Worm (Caenorhabditis elegans) whole organism, L2 larva: ENCODE data around the gene raga-1.

Experiments
- C34F6.9 ChIP-seq: fragments of 150-350 bp; optimal IDR thresholded peaks from 2 replicates; lab custom pipeline; 2014; ENCODE audit warnings: missing biosample characterization, missing genetic modification characterization
- F13H6.1 ChIP-seq: sonication (generic microtip); optimal IDR thresholded peaks from 2 replicates; lab custom pipeline; 2016; ENCODE audit warnings: missing genetic modification characterization, missing compliant biosample characterization
- Y55F3AM.14 ChIP-seq: fragments of 200-800 bp; sonication (Bioruptor generic); optimal IDR thresholded peaks from 2 replicates; lab custom pipeline; 2018; ENCODE audit warnings: mild to moderate bottlenecking, missing genetic modification characterization, missing compliant biosample characterization
- alr-1 ChIP-seq: fragments of 150-350 bp; optimal IDR thresholded peaks from 2 replicates; lab custom pipeline; 2014; ENCODE audit warnings: missing biosample characterization, missing genetic modification characterization
- ama-1 ChIP-seq: fragments of 150-350 bp; optimal IDR thresholded peaks from 2 replicates; lab custom pipeline; 2018; ENCODE audit warnings: inconsistent platforms
- blmp-1 ChIP-seq: sonication (generic microtip); optimal IDR thresholded peaks from 2 replicates; lab custom pipeline; 2017; ENCODE audit warnings: missing genetic modification characterization, mild to moderate bottlenecking, missing compliant biosample characterization, antibody characterized with exemption, moderate library complexity; ENCODE audit not compliant: insufficient read depth
- ceh-16 ChIP-seq: fragments of 150-350 bp; optimal IDR thresholded peaks from 2 replicates; lab custom pipeline; 2014; ENCODE audit warnings: missing biosample characterization, missing genetic modification characterization
- fos-1 ChIP-seq: fragments of 150-350 bp; optimal IDR thresholded peaks from 2 replicates; lab custom pipeline; 2014; ENCODE audit warnings: missing biosample characterization, missing genetic modification characterization
- gmeb-1 ChIP-seq: fragments of 150-350 bp; optimal IDR thresholded peaks from 2 replicates; lab custom pipeline; 2014; ENCODE audit warnings: missing biosample characterization, missing genetic modification characterization
- lin-39 ChIP-seq: fragments of 150-350 bp; optimal IDR thresholded peaks from 2 replicates; lab custom pipeline; 2014; ENCODE audit warnings: missing biosample characterization, missing genetic modification reagents, missing genetic modification characterization
- lsy-2 ChIP-seq, 2 experiments: fragments of 150-350 bp in 1 of 2; sonication (generic microtip) in 1 of 2; optimal IDR thresholded peaks; 2 replicates each; lab custom pipeline; 2014 to 2017; ENCODE audit warnings: missing biosample characterization in 2 of 2, missing genetic modification characterization in 2 of 2
- mbf-1 ChIP-seq: sonication (generic microtip); optimal IDR thresholded peaks from 2 replicates; lab custom pipeline; 2017; ENCODE audit warnings: missing biosample characterization, missing genetic modification characterization
- mdl-1 ChIP-seq, 2 experiments: fragments of 150-350 bp in 1 of 2; sonication (generic microtip) in 1 of 2; optimal IDR thresholded peaks; 2 replicates each; lab custom pipeline; 2017; ENCODE audit warnings: missing biosample characterization in 2 of 2, missing genetic modification characterization in 2 of 2
- nhr-10 ChIP-seq: sonication (generic microtip); optimal IDR thresholded peaks from 2 replicates; lab custom pipeline; 2017; ENCODE audit warnings: missing biosample characterization, missing genetic modification characterization
- nhr-11 ChIP-seq: fragments of 150-350 bp; optimal IDR thresholded peaks from 2 replicates; lab custom pipeline; 2014; ENCODE audit warnings: missing biosample characterization, missing genetic modification characterization
- nhr-129 ChIP-seq: fragments of 150-350 bp; optimal IDR thresholded peaks from 2 replicates; lab custom pipeline; 2014; ENCODE audit warnings: missing biosample characterization, missing genetic modification characterization
- nhr-21 ChIP-seq: fragments of 150-350 bp; optimal IDR thresholded peaks from 2 replicates; lab custom pipeline; 2014; ENCODE audit warnings: missing biosample characterization, missing genetic modification characterization
- nhr-23 ChIP-seq: fragments of 150-350 bp; optimal IDR thresholded peaks from 2 replicates; lab custom pipeline; 2014; ENCODE audit warnings: missing biosample characterization, missing genetic modification reagents, missing genetic modification characterization
- nhr-237 ChIP-seq: fragments of 150-350 bp; optimal IDR thresholded peaks from 2 replicates; lab custom pipeline; 2014; ENCODE audit warnings: missing biosample characterization, missing genetic modification characterization
- nhr-25 ChIP-seq: fragments of 150-350 bp; sonication (generic microtip); optimal IDR thresholded peaks from 3 replicates; lab custom pipeline; 2014; ENCODE audit warnings: missing biosample characterization, missing genetic modification characterization
- nhr-77 ChIP-seq: fragments of 150-350 bp; optimal IDR thresholded peaks from 2 replicates; lab custom pipeline; 2014; ENCODE audit warnings: missing biosample characterization, missing genetic modification characterization
- peb-1 ChIP-seq: fragments of 150-350 bp; optimal IDR thresholded peaks from 2 replicates; lab custom pipeline; 2014; ENCODE audit warnings: missing biosample characterization, missing genetic modification characterization
- sem-4 ChIP-seq: fragments of 150-350 bp; optimal IDR thresholded peaks from 2 replicates; lab custom pipeline; 2014; ENCODE audit warnings: missing biosample characterization, missing genetic modification reagents, missing genetic modification characterization
- sma-3 ChIP-seq: sonication (generic microtip); optimal IDR thresholded peaks from 2 replicates; lab custom pipeline; 2016; ENCODE audit warnings: missing genetic modification reagents, missing genetic modification characterization, missing compliant biosample characterization
- sma-9 ChIP-seq, 2 experiments: fragments of 150-350 bp in 1 of 2; sonication (generic microtip) in 1 of 2; optimal IDR thresholded peaks; 2 replicates each; lab custom pipeline; 2014 to 2016; ENCODE audit warnings: missing genetic modification characterization in 2 of 2, mild to moderate bottlenecking in 1 of 2, missing biosample characterization in 1 of 2, missing compliant biosample characterization in 1 of 2, missing genetic modification reagents in 1 of 2, moderate library complexity in 1 of 2
- unc-39 ChIP-seq: fragments of 150-350 bp; optimal IDR thresholded peaks from 2 replicates; lab custom pipeline; 2014; ENCODE audit warnings: missing biosample characterization, missing genetic modification characterization
- unc-55 ChIP-seq: fragments of 150-350 bp; sonication (generic microtip); optimal IDR thresholded peaks from 3 replicates; lab custom pipeline; 2014; ENCODE audit warnings: missing biosample characterization, missing genetic modification reagents, missing genetic modification characterization
- zag-1 ChIP-seq: fragments of 150-350 bp; optimal IDR thresholded peaks from 2 replicates; lab custom pipeline; 2014; ENCODE audit warnings: missing biosample characterization, missing genetic modification characterization
- ztf-11 ChIP-seq: sonication (generic microtip); optimal IDR thresholded peaks from 2 replicates; lab custom pipeline; 2017; ENCODE audit warnings: missing biosample characterization, missing genetic modification characterization
- ztf-4 ChIP-seq: fragments of 150-350 bp; optimal IDR thresholded peaks from 2 replicates; lab custom pipeline; 2014; ENCODE audit warnings: missing biosample characterization, missing genetic modification characterization

raga-1 gene

ce11 chrII:11297217-11297738, 3.9 kb upstream of the raga-1 start, which contains the start of gene saps-1:
saps-1 (plus strand) TSS chrII:11297688.
- TF ChIP-seq lsy-2 (tag; optimal IDR thresholded peaks at IDR 0.05; lab: Kevin White, UChicago) (peak in 1 of 2 experiments; percentile 36), F13H6.1 (no peak), gmeb-1 (tag; lab: Kevin White, UChicago) (peak; percentile 35), C34F6.9 (tag; lab: Kevin White, UChicago) (peak; percentile 10), nhr-129 (tag; lab: Kevin White, UChicago) (peak; percentile 25), sem-4 (tag; lab: Kevin White, UChicago) (no peak), unc-55 (peak; percentile 25), nhr-11 (no peak), fos-1 (peak; percentile 31), nhr-77 (tag; lab: Kevin White, UChicago) (no peak), ztf-4 (tag; lab: Kevin White, UChicago) (no peak)

ce11 chrII:11302591-11302990, 1.4 kb downstream of the raga-1 start, which contains the start of gene samp-1:
samp-1 (plus strand) TSS chrII:11302891.
- TF ChIP-seq nhr-21 (tag; lab: Kevin White, UChicago) (no peak), gmeb-1 (tag; lab: Kevin White, UChicago) (no peak), ceh-16 (tag; lab: Kevin White, UChicago) (no peak)

ce11 chrII:11305627-11306449, 4.7 kb downstream of the raga-1 start, which contains the start of gene rsf-1:
rsf-1 (plus strand) TSS chrII:11306399.
- TF ChIP-seq lsy-2 (tag; optimal IDR thresholded peaks at IDR 0.05; lab: Kevin White, UChicago) (peak in 1 of 2 experiments; percentile 25), nhr-23 (tag; lab: Kevin White, UChicago) (no peak), ztf-11 (no peak), lin-39 (tag; lab: Kevin White, UChicago) (no peak), sma-9 (GFP tag; optimal IDR thresholded peaks at IDR 0.05; lab: Kevin White, UChicago) (peak; percentile 30), sma-9 (tag; optimal IDR thresholded peaks at IDR 0.05; lab: Kevin White, UChicago) (no peak), nhr-129 (tag; lab: Kevin White, UChicago) (peak; percentile 32), nhr-10 (no peak), ceh-16 (tag; lab: Kevin White, UChicago) (no peak), unc-55 (peak; percentile 39), F13H6.1 (peak; percentile 58), mdl-1 (tag; optimal IDR thresholded peaks at IDR 0.05; lab: Kevin White, UChicago) (peak in 1 of 2 experiments; percentile 7), sem-4 (tag; lab: Kevin White, UChicago) (no peak), Y55F3AM.14 (no peak), C34F6.9 (tag; lab: Kevin White, UChicago) (peak; percentile 41)

- TF ChIP-seq nhr-21 (tag; lab: Kevin White, UChicago) (no peak), nhr-10 (no peak), nhr-129 (tag; lab: Kevin White, UChicago) (peak; percentile 26), peb-1 (tag; lab: Kevin White, UChicago) (no peak), nhr-25 (tag; lab: Kevin White, UChicago) (peak; percentile 61), blmp-1 (peak; percentile 92)
Measured at ce11 chrII:11307332-11307731, 6.2 kb downstream of the raga-1 start.

ce11 chrII:11307953-11308352, 6.8 kb downstream of the raga-1 start:
- no peak for TF ChIP-seq nhr-237 (tag; lab: Kevin White, UChicago)
- TF ChIP-seq nhr-129 (tag; lab: Kevin White, UChicago): peak; percentile 15
- TF ChIP-seq blmp-1: peak; percentile 10
- no peak for TF ChIP-seq mbf-1 (tag; lab: Kevin White, UChicago)
- TF ChIP-seq lsy-2 (tag; optimal IDR thresholded peaks at IDR 0.05; lab: Kevin White, UChicago): peak in 1 of 2 experiments; percentile 5
- TF ChIP-seq zag-1: no peak
- no peak for TF ChIP-seq alr-1
- no peak for TF ChIP-seq Y55F3AM.14

ce11 chrII:11312223-11312622, 11.1 kb downstream of the raga-1 start, which contains the start of gene T24F1.7:
T24F1.7 (plus strand) TSS chrII:11312523.
- no peak for TF ChIP-seq unc-39 (tag; lab: Kevin White, UChicago)
- no peak for TF ChIP-seq gmeb-1 (tag; lab: Kevin White, UChicago)
- no peak for TF ChIP-seq sma-3 (GFP tag; lab: Kevin White, UChicago)
- TF ChIP-seq lin-39 (tag; lab: Kevin White, UChicago): no peak
- no peak for TF ChIP-seq nhr-25 (tag; lab: Kevin White, UChicago)
- no peak for TF ChIP-seq ama-1
- no peak for TF ChIP-seq sma-9 (GFP tag; optimal IDR thresholded peaks at IDR 0.05; lab: Kevin White, UChicago)
- TF ChIP-seq sma-9 (tag; optimal IDR thresholded peaks at IDR 0.05; lab: Kevin White, UChicago): no peak
- no peak for TF ChIP-seq ztf-11
- TF ChIP-seq nhr-129 (tag; lab: Kevin White, UChicago): no peak
- no peak for TF ChIP-seq mdl-1 (tag; optimal IDR thresholded peaks at IDR 0.05; lab: Kevin White, UChicago)
